Fruit fly (Drosophila melanogaster): ENCODE results near the gene CG18404.

- TF ChIP-seq zfh1 (GFP tag; IDR thresholded peaks at IDR 0.05) (no peak), CG2129 (GFP tag; IDR thresholded peaks at IDR 0.05; ENCODE audit: partially characterized antibody) (no peak), CG4730 (GFP tag; IDR thresholded peaks at IDR 0.05) (no peak), Opbp (GFP tag; IDR thresholded peaks at IDR 0.05; ENCODE audit: partially characterized antibody) (no peak)
Measured at dm6 chr3R:30252317-30252716, 665 bp upstream of the CG18404 start.

Data from whole organism, embryonic.